Fruit fly (Drosophila melanogaster): Measurements from ENCODE around the gene IP3K2.

IP3K2 gene

dm6 chrX:13319376-13319883, 16.0 kb downstream of the IP3K2 start (continued):
- TF ChIP-seq CG9932 (GFP tag; IDR thresholded peaks at IDR 0.05) (peak; percentile 41; the same call in 1 of the 2 replicates), mirr (GFP tag; optimal IDR thresholded peaks at IDR 0.05) (no peak), CG18764 (GFP tag; optimal IDR thresholded peaks at IDR 0.05) (no peak), ewg (GFP tag; optimal IDR thresholded peaks at IDR 0.05) (no peak), CG15011 (GFP tag; optimal IDR thresholded peaks at IDR 0.05) (no peak), otp (GFP tag; IDR thresholded peaks at IDR 0.05) (no peak), Side (GFP tag; optimal IDR thresholded peaks at IDR 0.05) (no peak), B-H2 (GFP tag; optimal IDR thresholded peaks at IDR 0.05) (peak; percentile 43), nom (GFP tag; optimal IDR thresholded peaks at IDR 0.05) (peak; percentile 99), bbx (GFP tag; IDR thresholded peaks at IDR 0.05; ENCODE audit: partially characterized antibody) (no peak), wor (GFP tag; IDR thresholded peaks at IDR 0.05) (no peak), toy (GFP tag; IDR thresholded peaks at IDR 0.05) (no peak), CG10274 (GFP tag; optimal IDR thresholded peaks at IDR 0.05) (no peak), Hand (GFP tag; optimal IDR thresholded peaks at IDR 0.05) (peak; percentile 27), CG1647 (GFP tag; optimal IDR thresholded peaks at IDR 0.05) (no peak), CG13624 (GFP tag; optimal IDR thresholded peaks at IDR 0.05) (no peak), sd (tag; optimal IDR thresholded peaks at IDR 0.05) (peak; percentile 0), Myb (GFP tag; optimal IDR thresholded peaks at IDR 0.05) (no peak), CG17328 (GFP tag; IDR thresholded peaks at IDR 0.05) (no peak), CG43689 (GFP tag; IDR thresholded peaks at IDR 0.05) (no peak), CG4820 (GFP tag; optimal IDR thresholded peaks at IDR 0.05) (no peak), CG13775 (GFP tag; optimal IDR thresholded peaks at IDR 0.05) (peak; percentile 14), gfzf (GFP tag; optimal IDR thresholded peaks at IDR 0.05) (no peak), stc (GFP tag; IDR thresholded peaks at IDR 0.05) (no peak), luna (GFP tag; optimal IDR thresholded peaks at IDR 0.05) (no peak), D19A (tag; optimal IDR thresholded peaks at IDR 0.05) (peak; percentile 48), trem (tag; optimal IDR thresholded peaks at IDR 0.05) (no peak), Sry-δ (GFP tag; optimal IDR thresholded peaks at IDR 0.05) (no peak), seq (GFP tag; IDR thresholded peaks at IDR 0.05) (no peak), CG2199 (GFP tag; IDR thresholded peaks at IDR 0.05) (no peak), tna (GFP tag; IDR thresholded peaks at IDR 0.05; ENCODE audit: partially characterized antibody) (no peak), TFAM (GFP tag; optimal IDR thresholded peaks at IDR 0.05) (no peak), tap (tag; optimal IDR thresholded peaks at IDR 0.05) (peak; percentile 19), NC2α (GFP tag; optimal IDR thresholded peaks at IDR 0.05) (no peak), CG15073 (GFP tag; optimal IDR thresholded peaks at IDR 0.05) (no peak), row (GFP tag; IDR thresholded peaks at IDR 0.05) (peak; percentile 88), Doc2 (GFP tag; IDR thresholded peaks at IDR 0.05) (no peak), CG30020 (tag; optimal IDR thresholded peaks at IDR 0.05) (no peak), oc (tag; optimal IDR thresholded peaks at IDR 0.05) (no peak), pb (GFP tag; optimal IDR thresholded peaks at IDR 0.05) (no peak), fru (optimal IDR thresholded peaks at IDR 0.05) (no peak), fu2 (GFP tag; optimal IDR thresholded peaks at IDR 0.05) (no peak), Pdp1 (GFP tag; optimal IDR thresholded peaks at IDR 0.05) (no peak), ranshi (GFP tag; IDR thresholded peaks at IDR 0.05) (no peak), CG9797 (GFP tag; optimal IDR thresholded peaks at IDR 0.05) (no peak), CG6765 (GFP tag; optimal IDR thresholded peaks at IDR 0.05) (no peak), CG2116 (GFP tag; optimal IDR thresholded peaks at IDR 0.05) (no peak), gcm (GFP tag; optimal IDR thresholded peaks at IDR 0.05) (peak; percentile 23), CG8290 (GFP tag; optimal IDR thresholded peaks at IDR 0.05) (no peak), CG8290 (tag; optimal IDR thresholded peaks at IDR 0.05) (no peak), CG30403 (GFP tag; optimal IDR thresholded peaks at IDR 0.05) (peak; percentile 38), unc-4 (GFP tag; IDR thresholded peaks at IDR 0.05; ENCODE audit: partially characterized antibody) (no peak), CG12942 (GFP tag; optimal IDR thresholded peaks at IDR 0.05) (no peak)

Data from whole organism, embryonic.